Worm (Caenorhabditis elegans) whole organism, dauer: ENCODE results near the gene ZK354.2.
"Not testable (repeated sequence)": the region's sequence is repeated elsewhere in the genome, so short reads cannot be mapped to it uniquely, and the experiment has no call there.

Source experiments
- unc-62 ChIP-seq: sonication (generic microtip); optimal IDR thresholded peaks from 2 replicates; lab custom pipeline; 2017; ENCODE audit warnings: missing biosample characterization, missing genetic modification reagents, missing genetic modification characterization

Gene ZK354.2

ce11 chrIV:5306040-5306439 is 7.2 kb upstream of the ZK354.2 start, which contains the start of gene ZK354.8:
ZK354.8 (minus strand) TSS chrIV:5306140.
- TF ChIP-seq unc-62 (GFP tag; lab: Kevin White, UChicago) = no peak

- TF ChIP-seq unc-62 (GFP tag; lab: Kevin White, UChicago) = not testable (repeated sequence)
Measured at ce11 chrIV:5308046-5308643, 5.1 kb upstream of the ZK354.2 start, which contains the start of the genes ZK354.9 and msp-58. ZK354.9 (minus strand) TSS chrIV:5308146. msp-58 (plus strand) TSS chrIV:5308593.

- no peak for TF ChIP-seq unc-62 (GFP tag; lab: Kevin White, UChicago)
Measured at ce11 chrIV:5309742-5310141, 3.5 kb upstream of the ZK354.2 start, which contains the start of gene ZK354.3. ZK354.3 (plus strand) TSS chrIV:5310042.

ce11 chrIV:5316223-5316622 is 3.0 kb downstream of the ZK354.2 start, which contains the start of gene msp-65:
msp-65 (plus strand) TSS chrIV:5316523.
- TF ChIP-seq unc-62 (GFP tag; lab: Kevin White, UChicago) = not testable (repeated sequence)

ce11 chrIV:5317106-5317505 is 3.9 kb downstream of the ZK354.2 start:
- TF ChIP-seq unc-62 (GFP tag; lab: Kevin White, UChicago) = no peak

- no peak for TF ChIP-seq unc-62 (GFP tag; lab: Kevin White, UChicago)
Measured at ce11 chrIV:5318835-5319303, 5.7 kb downstream of the ZK354.2 start, which contains the start of gene slc-46A. slc-46A (plus strand) TSS chrIV:5319253.

ce11 chrIV:5326144-5326543 is 12.9 kb downstream of the ZK354.2 start, which contains the start of gene Y4C6B.4:
Y4C6B.4 (plus strand) TSS chrIV:5326444.
- TF ChIP-seq unc-62 (GFP tag; lab: Kevin White, UChicago) = no peak

- no peak for TF ChIP-seq unc-62 (GFP tag; lab: Kevin White, UChicago)
Measured at ce11 chrIV:5332178-5332577, 19.0 kb downstream of the ZK354.2 start, which contains the start of gene Y4C6B.3. Y4C6B.3 (plus strand) TSS chrIV:5332478.

- TF ChIP-seq unc-62 (GFP tag; lab: Kevin White, UChicago) = no peak
Measured at ce11 chrIV:5333484-5333883, 20.3 kb downstream of the ZK354.2 start.

- no peak for TF ChIP-seq unc-62 (GFP tag; lab: Kevin White, UChicago)
Measured at ce11 chrIV:5334518-5334917, 21.3 kb downstream of the ZK354.2 start.

ce11 chrIV:5337649-5338048 is 24.4 kb downstream of the ZK354.2 start:
- no peak for TF ChIP-seq unc-62 (GFP tag; lab: Kevin White, UChicago)

- TF ChIP-seq unc-62 (GFP tag; lab: Kevin White, UChicago) = no peak
Measured at ce11 chrIV:5339255-5339654, 26.1 kb downstream of the ZK354.2 start, which contains the start of gene Y4C6B.2. Y4C6B.2 (plus strand) TSS chrIV:5339574.

- TF ChIP-seq unc-62 (GFP tag; lab: Kevin White, UChicago) = no peak
Measured at ce11 chrIV:5344168-5344567, 31.0 kb downstream of the ZK354.2 start.

- not testable (repeated sequence) for TF ChIP-seq unc-62 (GFP tag; lab: Kevin White, UChicago)
Measured at ce11 chrIV:5350480-5351193, 37.4 kb downstream of the ZK354.2 start, which contains the start of gene gba-4. gba-4 (minus strand) TSS chrIV:5350897.

ce11 chrIV:5353364-5353763 is 40.2 kb downstream of the ZK354.2 start, which contains the start of gene Y4C6B.7:
Y4C6B.7 (minus strand) TSS chrIV:5353464.
- TF ChIP-seq unc-62 (GFP tag; lab: Kevin White, UChicago) = no peak

- TF ChIP-seq unc-62 (GFP tag; lab: Kevin White, UChicago) = no peak
Measured at ce11 chrIV:5354124-5354523, 40.9 kb downstream of the ZK354.2 start, which contains the start of gene Y4C6B.1. Y4C6B.1 (plus strand) TSS chrIV:5354488.
